Fruit fly (Drosophila melanogaster) whole organism, embryonic: ENCODE data around the gene CG12024.

Experiments
- Abd-B ChIP-seq: fragments of 200-800 bp; sonication (Bioruptor generic); optimal IDR thresholded peaks from 2 replicates; lab custom pipeline; 2018; ENCODE audit warnings: missing biosample characterization, mild to moderate bottlenecking, missing genetic modification characterization, moderate library complexity
- Ada2b ChIP-seq: fragments of 200-800 bp; sonication (Bioruptor generic); IDR thresholded peaks from 2 replicates; pipeline ENCODE4 v1.3.6; 2022; ENCODE audit warnings: missing biosample characterization, missing genetic modification characterization
- Atf3 ChIP-seq: fragments of 200-800 bp; sonication (Bioruptor generic); optimal IDR thresholded peaks from 3 replicates; lab custom pipeline; 2016; ENCODE audit warnings: missing biosample characterization, missing genetic modification characterization
- BtbVII ChIP-seq: fragments of 200-800 bp; sonication (Bioruptor generic); optimal IDR thresholded peaks from 3 replicates; lab custom pipeline; 2017; ENCODE audit warnings: missing biosample characterization, mild to moderate bottlenecking, missing genetic modification characterization
- CG11695 ChIP-seq: fragments of 200-800 bp; sonication (Bioruptor generic); IDR thresholded peaks from 3 replicates; pipeline ENCODE4 v1.3.6; 2022; ENCODE audit warnings: missing biosample characterization, missing genetic modification characterization
- CG12769 ChIP-seq: fragments of 200-800 bp; sonication (Bioruptor generic); optimal IDR thresholded peaks from 2 replicates; lab custom pipeline; 2019; ENCODE audit warnings: missing biosample characterization, mild to moderate bottlenecking, missing genetic modification characterization, moderate library complexity
- CG12942 ChIP-seq: fragments of 200-800 bp; sonication (Bioruptor generic); optimal IDR thresholded peaks from 3 replicates; lab custom pipeline; 2016; ENCODE audit warnings: missing biosample characterization, missing genetic modification characterization
- CG14014 ChIP-seq: fragments of 200-800 bp; sonication (Bioruptor generic); IDR thresholded peaks from 2 replicates; pipeline ENCODE4 v1.3.6; 2022; ENCODE audit warnings: missing biosample characterization, missing genetic modification characterization
- CG14050 ChIP-seq: fragments of 200-800 bp; sonication (Bioruptor generic); IDR thresholded peaks from 3 replicates; pipeline ENCODE4 v1.3.6; 2022; ENCODE audit warnings: missing biosample characterization, missing genetic modification characterization
- CG17385 ChIP-seq: fragments of 200-800 bp; sonication (Bioruptor generic); optimal IDR thresholded peaks from 3 replicates; lab custom pipeline; 2018; ENCODE audit warnings: missing biosample characterization, mild to moderate bottlenecking, missing genetic modification characterization
- CG34224 ChIP-seq: fragments of 200-800 bp; sonication (Bioruptor generic); IDR thresholded peaks from 3 replicates; pipeline ENCODE4 v1.3.6; 2022; ENCODE audit warnings: missing biosample characterization, missing genetic modification characterization; ENCODE audit not compliant: partially characterized antibody
- CG3838 ChIP-seq: fragments of 200-800 bp; sonication (Bioruptor generic); optimal IDR thresholded peaks from 3 replicates; lab custom pipeline; 2016; ENCODE audit warnings: missing biosample characterization, missing genetic modification characterization
- CG5180 ChIP-seq: fragments of 200-800 bp; sonication (Bioruptor generic); optimal IDR thresholded peaks from 3 replicates; lab custom pipeline; 2017; ENCODE audit warnings: missing biosample characterization, missing genetic modification characterization, mild to moderate bottlenecking, moderate library complexity, missing genetic modification reagents
- CG6765 ChIP-seq: fragments of 200-800 bp; sonication (Bioruptor generic); optimal IDR thresholded peaks from 3 replicates; lab custom pipeline; 2017; ENCODE audit warnings: missing biosample characterization, mild to moderate bottlenecking, missing genetic modification characterization
- CG7271 ChIP-seq: fragments of 200-800 bp; sonication (Bioruptor generic); optimal IDR thresholded peaks from 2 replicates; lab custom pipeline; 2018; ENCODE audit warnings: missing biosample characterization, mild to moderate bottlenecking, missing genetic modification characterization, moderate library complexity
- CG7372 ChIP-seq: fragments of 200-800 bp; sonication (Bioruptor generic); IDR thresholded peaks from 2 replicates; pipeline ENCODE4 v1.3.6; 2022; ENCODE audit warnings: missing biosample characterization, missing genetic modification characterization
- CG7839 ChIP-seq: fragments of 200-800 bp; sonication (Bioruptor generic); optimal IDR thresholded peaks from 3 replicates; lab custom pipeline; 2018; ENCODE audit warnings: missing biosample characterization, mild to moderate bottlenecking, missing genetic modification characterization, moderate library complexity
- CHES-1-like ChIP-seq: fragments of 200-800 bp; sonication (Bioruptor generic); optimal IDR thresholded peaks from 2 replicates; lab custom pipeline; 2016; ENCODE audit warnings: missing biosample characterization, missing genetic modification characterization
- CTCF ChIP-seq: fragments of 200-800 bp; sonication (Bioruptor generic); optimal IDR thresholded peaks from 2 replicates; lab custom pipeline; 2017; ENCODE audit warnings: missing biosample characterization, mild to moderate bottlenecking, missing genetic modification characterization, moderate library complexity
- D ChIP-seq, 2 experiments: fragments of 200-800 bp in 1 of 2; fragments of >200 bp in 1 of 2; sonication (Bioruptor generic) in 1 of 2; optimal IDR thresholded peaks; 2 replicates in 1 of 2; 3 replicates in 1 of 2; lab custom pipeline; 2017; ENCODE audit warnings: mild to moderate bottlenecking in 1 of 2, missing biosample characterization in 1 of 2, missing genetic modification characterization in 1 of 2, missing genetic modification reagents in 1 of 2
- Doc2 ChIP-seq: fragments of 200-800 bp; sonication (Bioruptor generic); IDR thresholded peaks from 2 replicates; pipeline ENCODE4 v1.3.6; 2022; ENCODE audit warnings: missing biosample characterization, missing genetic modification characterization
- ERR ChIP-seq: fragments of 200-800 bp; sonication (Bioruptor generic); optimal IDR thresholded peaks from 2 replicates; lab custom pipeline; 2016; ENCODE audit warnings: missing biosample characterization, missing genetic modification characterization
- Gug ChIP-seq: fragments of 200-800 bp; sonication (Bioruptor generic); IDR thresholded peaks from 4 replicates; pipeline ENCODE4 v1.3.6; 2022; ENCODE audit warnings: missing biosample characterization, missing genetic modification characterization
- NK7.1 ChIP-seq: fragments of 200-800 bp; sonication (Bioruptor generic); optimal IDR thresholded peaks from 3 replicates; lab custom pipeline; 2016; ENCODE audit warnings: missing biosample characterization, missing genetic modification characterization
- PHDP ChIP-seq: fragments of 200-800 bp; sonication (Bioruptor generic); optimal IDR thresholded peaks from 3 replicates; lab custom pipeline; 2018; ENCODE audit warnings: missing biosample characterization, mild to moderate bottlenecking, missing genetic modification characterization, moderate library complexity
- Sry-β ChIP-seq: fragments of 200-800 bp; sonication (Bioruptor generic); optimal IDR thresholded peaks from 2 replicates; lab custom pipeline; 2018; ENCODE audit warnings: missing biosample characterization, mild to moderate bottlenecking, missing genetic modification characterization, moderate library complexity
- Stat92E ChIP-seq, 3 experiments: fragments of >200 bp in 2 of 3; fragments of 200-800 bp in 1 of 3; sonication (Bioruptor generic) in 1 of 3; optimal IDR thresholded peaks; 2 replicates each; lab custom pipeline; 2017 to 2019; ENCODE audit warnings: missing biosample characterization in 3 of 3, missing genetic modification characterization in 3 of 3, mild to moderate bottlenecking in 1 of 3, moderate library complexity in 1 of 3
- Usf ChIP-seq: fragments of 200-800 bp; sonication (Bioruptor generic); optimal IDR thresholded peaks from 2 replicates; lab custom pipeline; 2017; ENCODE audit warnings: missing genotype, missing biosample characterization, missing genetic modification characterization
- Xbp1 ChIP-seq: fragments of 200-800 bp; sonication (Bioruptor generic); optimal IDR thresholded peaks from 3 replicates; lab custom pipeline; 2016; ENCODE audit warnings: missing biosample characterization, mild to moderate bottlenecking, missing genetic modification characterization
- ara ChIP-seq: fragments of 200-800 bp; sonication (Bioruptor generic); IDR thresholded peaks from 2 replicates; pipeline ENCODE4 v1.3.6; 2022; ENCODE audit warnings: missing biosample characterization, missing genetic modification characterization
- chm ChIP-seq: fragments of 200-800 bp; sonication (Bioruptor generic); IDR thresholded peaks from 2 replicates; pipeline ENCODE4 v1.3.6; 2022; ENCODE audit warnings: missing biosample characterization, missing genetic modification characterization
- chn ChIP-seq: fragments of 200-800 bp; sonication (Bioruptor generic); optimal IDR thresholded peaks from 2 replicates; lab custom pipeline; 2016; ENCODE audit warnings: missing biosample characterization, missing genetic modification characterization
- ci ChIP-seq: fragments of 200-800 bp; sonication (Bioruptor generic); IDR thresholded peaks from 3 replicates; pipeline ENCODE4 v1.3.6; 2022; ENCODE audit warnings: missing biosample characterization, missing genetic modification characterization
- crc ChIP-seq: fragments of 200-800 bp; sonication (Bioruptor generic); optimal IDR thresholded peaks from 2 replicates; lab custom pipeline; 2016; ENCODE audit warnings: missing biosample characterization, missing genetic modification characterization
- crol ChIP-seq: fragments of 200-800 bp; sonication (Bioruptor generic); IDR thresholded peaks from 2 replicates; pipeline ENCODE4 v1.3.6; 2022; ENCODE audit warnings: missing biosample characterization, missing genetic modification characterization
- dmrt11E ChIP-seq: fragments of 200-800 bp; sonication (Bioruptor generic); optimal IDR thresholded peaks from 3 replicates; lab custom pipeline; 2018; ENCODE audit warnings: missing biosample characterization, mild to moderate bottlenecking, missing genetic modification characterization, moderate library complexity
- fd102C ChIP-seq: fragments of 200-800 bp; sonication (Bioruptor generic); optimal IDR thresholded peaks from 2 replicates; lab custom pipeline; 2018; ENCODE audit warnings: missing biosample characterization, mild to moderate bottlenecking, missing genetic modification characterization, moderate library complexity
- ind ChIP-seq: fragments of 200-800 bp; sonication (Bioruptor generic); optimal IDR thresholded peaks from 3 replicates; lab custom pipeline; 2016; ENCODE audit warnings: missing biosample characterization, missing genetic modification characterization
- inv ChIP-seq: fragments of 200-800 bp; sonication (Bioruptor generic); IDR thresholded peaks from 2 replicates; pipeline ENCODE4 v1.3.6; 2022; ENCODE audit warnings: missing biosample characterization, missing genetic modification characterization; ENCODE audit not compliant: partially characterized antibody
- kay ChIP-seq: fragments of 200-800 bp; sonication (Bioruptor generic); optimal IDR thresholded peaks from 2 replicates; lab custom pipeline; 2016; ENCODE audit warnings: missing biosample characterization, missing genetic modification characterization
- kni ChIP-seq: fragments of 200-800 bp; sonication (Bioruptor generic); optimal IDR thresholded peaks from 3 replicates; lab custom pipeline; 2017; ENCODE audit warnings: mild to moderate bottlenecking, missing biosample characterization, missing genetic modification reagents, missing genetic modification characterization
- pros ChIP-seq: fragments of 200-800 bp; sonication (Bioruptor generic); optimal IDR thresholded peaks from 3 replicates; lab custom pipeline; 2019; ENCODE audit warnings: missing biosample characterization, mild to moderate bottlenecking, missing genetic modification characterization, moderate library complexity
- psq ChIP-seq: fragments of 200-800 bp; sonication (Bioruptor generic); optimal IDR thresholded peaks from 2 replicates; lab custom pipeline; 2017; ENCODE audit warnings: missing biosample characterization, missing genetic modification characterization
- pum ChIP-seq: fragments of 200-800 bp; sonication (Bioruptor generic); optimal IDR thresholded peaks from 2 replicates; lab custom pipeline; 2016; ENCODE audit warnings: missing biosample characterization, missing genetic modification characterization
- rib ChIP-seq: fragments of 200-800 bp; sonication (Bioruptor generic); IDR thresholded peaks from 2 replicates; pipeline ENCODE4 v1.3.6; 2022; ENCODE audit warnings: missing biosample characterization, missing genetic modification characterization
- so ChIP-seq: fragments of 200-800 bp; sonication (Bioruptor generic); IDR thresholded peaks from 3 replicates; pipeline ENCODE4 v1.3.6; 2022; ENCODE audit warnings: missing biosample characterization, missing genetic modification characterization
- ssp ChIP-seq: fragments of 200-800 bp; sonication (Bioruptor generic); IDR thresholded peaks from 2 replicates; pipeline ENCODE4 v1.3.6; 2022; ENCODE audit warnings: missing biosample characterization, missing genetic modification characterization
- ttk ChIP-seq: fragments of 200-800 bp; sonication (Bioruptor generic); IDR thresholded peaks from 2 replicates; pipeline ENCODE4 v2.1.2; 2022; ENCODE audit warnings: missing biosample characterization, missing genetic modification characterization

Gene CG12024

DNA sequence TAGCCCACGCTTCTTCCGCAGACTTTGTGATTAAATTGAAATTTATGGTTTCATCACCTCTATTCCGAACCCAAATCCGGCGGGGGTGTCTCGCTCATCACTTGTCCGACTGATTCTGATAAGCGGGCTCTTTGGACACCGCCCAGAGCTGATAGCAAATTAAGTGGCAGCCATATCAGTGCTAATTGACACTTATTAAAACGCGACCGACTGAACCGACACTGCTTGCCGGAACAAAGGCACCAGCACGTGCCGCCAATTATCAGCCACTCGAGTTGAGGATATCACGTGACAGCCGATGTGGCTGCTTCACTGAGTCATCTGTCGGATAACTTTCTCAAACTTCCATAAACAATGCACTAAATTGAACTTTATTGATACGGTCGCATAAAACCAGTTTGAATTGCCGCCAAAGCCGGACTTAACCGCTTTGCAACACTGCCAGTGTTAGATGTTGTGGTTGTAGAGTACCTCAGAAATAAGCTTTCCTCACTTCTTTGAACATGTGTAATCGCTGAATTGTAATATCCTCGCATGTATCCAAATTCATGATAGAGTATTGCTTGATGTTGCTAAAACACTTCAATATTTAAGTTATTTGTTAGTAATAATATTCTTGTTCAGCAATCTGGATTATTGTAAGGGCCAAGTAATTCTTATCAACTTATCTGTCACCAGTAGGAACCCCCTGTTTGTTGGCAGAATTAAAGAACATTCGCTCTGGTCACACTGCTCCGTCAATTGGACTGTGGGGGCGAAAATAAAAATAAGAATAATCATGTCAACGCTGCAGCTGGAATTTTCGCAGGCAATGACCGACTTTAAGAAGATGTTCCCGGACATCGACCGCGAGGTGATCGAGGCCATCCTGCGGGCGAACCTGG, at the start of gene CG12024 (continued):
- TF ChIP-seq Stat92E (GFP tag; optimal IDR thresholded peaks at IDR 0.05; lab: Kevin White, UChicago): no peak
- 0 out of 2 replicates have a peak, but pooled peaks have one; percentile 23 for TF ChIP-seq chm
- peak; percentile 23; the same call in 1 of the 2 replicates for TF ChIP-seq ttk (GFP tag; lab: Robert Waterston, UW)
- TF ChIP-seq PHDP (tag; lab: Kevin White, UChicago): peak; percentile 73
- TF ChIP-seq BtbVII (GFP tag; lab: Kevin White, UChicago): no peak
- peak; percentile 25 for TF ChIP-seq crc
- no peak for TF ChIP-seq ara (GFP tag; lab: Robert Waterston, UW)
- TF ChIP-seq CG12769 (tag; lab: Kevin White, UChicago): peak; percentile 87
- TF ChIP-seq Gug (GFP tag; lab: Robert Waterston, UW): peak; percentile 56; the same call in 2 of the 4 replicates
- peak; percentile 8 for TF ChIP-seq Sry-β (GFP tag; lab: Kevin White, UChicago)
- TF ChIP-seq rib (GFP tag; lab: Robert Waterston, UW): no peak
- peak; percentile 60 for TF ChIP-seq psq (GFP tag; lab: Kevin White, UChicago)
- TF ChIP-seq so (GFP tag; lab: Robert Waterston, UW): 0 out of 3 replicates have a peak, but pooled peaks have one; percentile 21
- peak; percentile 33 for TF ChIP-seq CTCF (GFP tag; lab: Kevin White, UChicago)
- peak; percentile 84 for TF ChIP-seq ind (GFP tag; lab: Kevin White, UChicago)
- peak; percentile 77 for TF ChIP-seq CG7372 (GFP tag; lab: Robert Waterston, UW)
- no peak for TF ChIP-seq crol (GFP tag; lab: Robert Waterston, UW)
- no peak for TF ChIP-seq CG7271 (tag; lab: Kevin White, UChicago)
- TF ChIP-seq CG3838 (GFP tag; lab: Kevin White, UChicago): peak; percentile 26
- TF ChIP-seq Doc2 (GFP tag; lab: Robert Waterston, UW): no peak
- peak; percentile 82 for TF ChIP-seq Xbp1 (GFP tag; lab: Kevin White, UChicago)
- no peak for TF ChIP-seq fd102C (GFP tag; lab: Kevin White, UChicago)
- peak; percentile 98 for TF ChIP-seq ssp (GFP tag; lab: Robert Waterston, UW)
- peak; percentile 72 for TF ChIP-seq Atf3 (GFP tag; lab: Kevin White, UChicago)
- 0 out of 3 replicates have a peak, but pooled peaks have one; percentile 11 for TF ChIP-seq ci
- peak; percentile 55 for TF ChIP-seq Ada2b
- TF ChIP-seq CHES-1-like (GFP tag; lab: Kevin White, UChicago): peak; percentile 80
- no peak for TF ChIP-seq inv
- TF ChIP-seq CG34224 (GFP tag; lab: Robert Waterston, UW): no peak
- TF ChIP-seq CG5180: peak; percentile 23
- peak; percentile 74 for TF ChIP-seq CG7839 (tag; lab: Kevin White, UChicago)
- peak; percentile 36 for TF ChIP-seq kay
- TF ChIP-seq CG17385 (GFP tag; lab: Kevin White, UChicago): peak; percentile 55
- peak; percentile 78 for TF ChIP-seq ERR (GFP tag; lab: Kevin White, UChicago)
- peak; percentile 70 for TF ChIP-seq chn (GFP tag; lab: Kevin White, UChicago)
- no peak for TF ChIP-seq D (optimal IDR thresholded peaks at IDR 0.05; lab: Kevin White, UChicago)
- TF ChIP-seq D (GFP tag; optimal IDR thresholded peaks at IDR 0.05; lab: Kevin White, UChicago): peak; percentile 39
- no peak for TF ChIP-seq Usf
- peak; percentile 68 for TF ChIP-seq CG12942
- TF ChIP-seq Abd-B (GFP tag; lab: Kevin White, UChicago): peak; percentile 89
- TF ChIP-seq NK7.1 (GFP tag; lab: Kevin White, UChicago): no peak
- TF ChIP-seq CG14050 (GFP tag; lab: Robert Waterston, UW): peak; percentile 32; the same call in 1 of the 3 replicates
- no peak for TF ChIP-seq kni
- TF ChIP-seq pros (GFP tag; lab: Kevin White, UChicago): no peak
- TF ChIP-seq dmrt11E: peak; percentile 58
- 0 out of 3 replicates have a peak, but pooled peaks have one; percentile 18 for TF ChIP-seq CG11695 (GFP tag; lab: Robert Waterston, UW)
- TF ChIP-seq pum (GFP tag; lab: Kevin White, UChicago): peak; percentile 57
- peak; percentile 66; the same call in 1 of the 2 replicates for TF ChIP-seq CG14014 (GFP tag; lab: Robert Waterston, UW)
- TF ChIP-seq CG6765 (GFP tag; lab: Kevin White, UChicago): no peak
